Fruit fly (Drosophila melanogaster) Kc167 (cell line): ENCODE measurements around the gene CG6048.

Source experiments
- Myc ChIP-seq: fragments of >200 bp; optimal IDR thresholded peaks from 2 replicates; lab custom pipeline; 2017; ENCODE audit warnings: missing external identifiers
- Sin3A ChIP-seq: fragments of >200 bp; optimal IDR thresholded peaks from 2 replicates; lab custom pipeline; 2018; ENCODE audit warnings: missing external identifiers
- h ChIP-seq: fragments of >200 bp; optimal IDR thresholded peaks from 3 replicates; lab custom pipeline; 2018; ENCODE audit warnings: missing external identifiers
- insv ChIP-seq: fragments of >200 bp; optimal IDR thresholded peaks from 3 replicates; lab custom pipeline; 2018; ENCODE audit warnings: missing external identifiers
- psq ChIP-seq: fragments of >200 bp; optimal IDR thresholded peaks from 2 replicates; lab custom pipeline; 2017; ENCODE audit warnings: missing external identifiers
- ttk ChIP-seq: sonication (Bioruptor generic); optimal IDR thresholded peaks from 2 replicates; lab custom pipeline; 2017; ENCODE audit warnings: missing external identifiers

DNA sequence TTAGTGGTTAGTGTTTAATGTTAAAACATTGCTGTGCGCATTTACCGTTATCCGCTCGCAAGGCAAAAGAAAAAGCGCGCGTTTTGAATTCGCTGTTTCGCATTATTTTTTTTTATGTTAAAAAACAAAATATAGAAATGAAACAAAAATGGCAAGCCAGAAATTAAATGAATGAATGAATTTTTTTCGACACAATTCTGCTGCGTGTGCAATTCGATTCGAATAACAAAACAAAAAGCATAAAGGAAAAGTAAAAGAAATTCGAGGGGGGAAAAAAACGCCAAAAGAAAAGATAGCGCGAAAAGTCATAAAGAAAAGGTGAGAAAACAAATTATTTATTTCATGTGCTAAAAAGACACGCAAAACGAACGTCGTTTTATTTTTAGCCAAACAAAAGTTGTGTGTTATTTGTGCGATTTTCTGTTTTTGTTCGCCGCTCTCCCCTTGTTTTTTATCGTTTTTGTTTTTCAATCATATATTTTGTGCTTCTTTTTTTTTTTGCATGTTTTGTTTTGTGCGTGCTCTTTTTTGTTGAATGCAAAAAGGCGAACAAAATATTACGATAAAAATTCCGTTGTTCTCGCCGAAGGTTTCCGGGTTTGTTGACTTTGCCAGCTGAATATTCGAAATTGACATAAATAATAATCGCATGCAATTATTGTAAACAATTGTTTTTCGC lies 34.9 kb upstream of the CG6048 start:
- TF ChIP-seq psq (lab: Kevin White, UChicago) = no peak
- no peak for TF ChIP-seq Sin3A (lab: Kevin White, UChicago)
- no peak for TF ChIP-seq h (lab: Kevin White, UChicago)
- no peak for TF ChIP-seq ttk
- TF ChIP-seq Myc = no peak
- TF ChIP-seq insv (lab: Kevin White, UChicago) = no peak
